Fruit fly (Drosophila melanogaster): ENCODE results near the gene knrl.

DNA sequence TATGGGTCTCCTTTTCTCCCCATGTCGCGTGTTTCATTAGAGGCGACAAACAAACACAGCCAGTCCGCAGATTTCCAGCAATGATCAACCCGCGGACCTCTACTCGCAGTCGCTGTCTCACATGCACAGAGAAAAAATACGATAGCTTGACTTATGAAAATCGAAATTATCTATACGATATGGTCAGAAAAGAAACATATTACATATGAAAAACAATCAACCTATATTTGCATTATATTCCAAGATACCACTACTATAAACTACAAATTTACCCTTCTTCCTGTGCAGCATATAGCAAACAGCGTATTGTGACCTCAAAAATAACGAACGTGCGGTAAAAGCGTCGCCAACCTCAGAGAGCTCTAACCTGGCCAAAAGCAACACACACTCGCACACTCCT is 11.4 kb upstream of the knrl start:
- TF ChIP-seq CG3726 (GFP tag; IDR thresholded peaks at IDR 0.05) = no peak
- TF ChIP-seq CG12219 (GFP tag; optimal IDR thresholded peaks at IDR 0.05) = no peak
- TF ChIP-seq Max (GFP tag; optimal IDR thresholded peaks at IDR 0.05) = no peak
- no peak for TF ChIP-seq crc (GFP tag; optimal IDR thresholded peaks at IDR 0.05)
- TF ChIP-seq gsb (GFP tag; IDR thresholded peaks at IDR 0.05) = no peak
- TF ChIP-seq eve (GFP tag; optimal IDR thresholded peaks at IDR 0.05) = no peak
- TF ChIP-seq chif (GFP tag; optimal IDR thresholded peaks at IDR 0.05) = no peak
- TF ChIP-seq onecut (GFP tag; IDR thresholded peaks at IDR 0.05) = no peak
- no peak for TF ChIP-seq CG12744 (GFP tag; optimal IDR thresholded peaks at IDR 0.05)
- TF ChIP-seq CG15696 (tag; optimal IDR thresholded peaks at IDR 0.05) = no peak
- no peak for TF ChIP-seq CG31224 (GFP tag; IDR thresholded peaks at IDR 0.05)
- no peak for TF ChIP-seq pan (optimal IDR thresholded peaks at IDR 0.05)
- TF ChIP-seq pan (GFP tag; optimal IDR thresholded peaks at IDR 0.05 in 1 of 2, IDR thresholded peaks at IDR 0.05 in 1 of 2) = no peak
- TF ChIP-seq YL-1 (GFP tag; optimal IDR thresholded peaks at IDR 0.05) = no peak

Measured in whole organism, embryonic.